Worm (Caenorhabditis elegans): ENCODE measurements around the gene gar-3.

gar-3 gene

DNA sequence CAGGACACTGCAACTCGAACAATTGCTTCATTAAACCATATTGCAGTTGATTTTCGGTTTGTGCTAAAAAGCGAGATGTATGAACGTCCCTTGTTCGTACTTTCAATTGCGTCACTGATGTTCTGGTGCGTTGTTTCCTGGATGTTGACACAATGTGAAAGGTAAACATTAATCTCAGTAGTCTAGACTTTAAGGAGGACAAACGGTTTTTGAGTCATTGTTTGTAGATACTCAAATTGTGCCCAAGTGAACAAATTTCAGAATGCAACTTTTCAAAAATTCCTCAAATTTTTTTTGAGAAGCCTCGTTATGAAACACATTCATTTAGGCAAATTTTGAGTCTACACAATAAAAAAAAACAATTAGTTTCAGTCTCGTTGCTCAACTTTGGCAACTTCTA lies 38.6 kb downstream of the gar-3 start:
- TF ChIP-seq hmg-1.1 (GFP tag; IDR thresholded peaks at IDR 0.05) (no peak), unc-62 (GFP tag; optimal IDR thresholded peaks at IDR 0.05 in 1 of 2) (peak in 1 of 2 experiments; percentile 58), unc-62 (tag; optimal IDR thresholded peaks at IDR 0.05) (no peak)

DNA sequence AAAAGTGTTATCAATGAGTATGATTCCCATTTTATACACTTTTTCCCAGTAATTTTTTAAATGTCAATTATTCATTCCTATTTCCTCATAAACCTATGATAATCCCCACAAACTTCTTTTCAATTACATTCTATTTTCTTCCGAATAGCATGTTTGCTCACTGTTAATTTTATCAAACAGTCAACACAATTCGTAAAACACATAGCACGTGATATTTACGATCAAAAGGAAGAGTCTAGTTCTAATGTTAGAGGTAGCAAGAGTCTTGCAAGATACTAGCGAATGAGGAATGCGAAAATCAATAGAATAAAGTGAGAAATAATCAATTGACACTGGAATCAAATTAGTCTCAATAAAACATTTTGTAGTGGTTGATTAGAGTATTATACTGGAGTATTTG lies 40.2 kb downstream of the gar-3 start:
- TF ChIP-seq daf-16 (GFP tag; optimal IDR thresholded peaks at IDR 0.05) = no peak
- TF ChIP-seq daf-16 (tag; optimal IDR thresholded peaks at IDR 0.05) = peak; percentile 35
- no peak for TF ChIP-seq dve-1 (tag; optimal IDR thresholded peaks at IDR 0.05; ENCODE audit: insufficient read depth)

DNA sequence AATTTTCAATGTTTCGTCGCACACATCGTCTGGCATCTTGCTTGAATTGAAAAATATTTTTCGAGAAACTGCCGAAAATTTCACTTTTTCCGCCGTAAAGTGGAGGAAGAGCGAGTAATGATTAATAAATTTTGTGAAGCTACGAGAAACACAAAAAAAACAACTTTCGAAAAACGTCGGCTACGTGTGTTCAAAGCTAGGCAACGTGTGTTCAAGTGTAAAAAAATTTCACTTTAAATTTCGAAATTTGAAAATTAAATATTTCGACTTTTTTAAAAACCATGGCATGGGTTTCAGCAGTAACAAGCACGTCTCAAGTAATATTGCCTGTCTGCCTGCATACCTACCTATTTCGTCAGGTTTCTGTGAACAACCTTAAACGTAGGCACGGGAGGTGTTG lies 43.2 kb downstream of the gar-3 start, which contains the start of gene tag-191:
Gene tag-191 (minus strand): TSS at position 101 of the 400 bp plus-strand sequence.
- no peak for TF ChIP-seq ceh-62 (tag; optimal IDR thresholded peaks at IDR 0.05)
- peak in 1 of 2 experiments; percentile 11 for TF ChIP-seq unc-62 (GFP tag; optimal IDR thresholded peaks at IDR 0.05 in 1 of 2)
- TF ChIP-seq unc-62 (tag; optimal IDR thresholded peaks at IDR 0.05) = no peak
- no peak for TF ChIP-seq aly-2 (tag; optimal IDR thresholded peaks at IDR 0.05)
- no peak for TF ChIP-seq dmd-8 (GFP tag; IDR thresholded peaks at IDR 0.05)
- TF ChIP-seq cey-2 (tag; optimal IDR thresholded peaks at IDR 0.05; ENCODE audit: borderline replicate concordance, insufficient read depth) = no peak
- no peak for TF ChIP-seq mep-1 (tag; optimal IDR thresholded peaks at IDR 0.05)
- no peak for TF ChIP-seq dmd-6 (GFP tag; IDR thresholded peaks at IDR 0.05)
- TF ChIP-seq hlh-30 (tag; optimal IDR thresholded peaks at IDR 0.05; ENCODE audit: insufficient read depth) = no peak

DNA sequence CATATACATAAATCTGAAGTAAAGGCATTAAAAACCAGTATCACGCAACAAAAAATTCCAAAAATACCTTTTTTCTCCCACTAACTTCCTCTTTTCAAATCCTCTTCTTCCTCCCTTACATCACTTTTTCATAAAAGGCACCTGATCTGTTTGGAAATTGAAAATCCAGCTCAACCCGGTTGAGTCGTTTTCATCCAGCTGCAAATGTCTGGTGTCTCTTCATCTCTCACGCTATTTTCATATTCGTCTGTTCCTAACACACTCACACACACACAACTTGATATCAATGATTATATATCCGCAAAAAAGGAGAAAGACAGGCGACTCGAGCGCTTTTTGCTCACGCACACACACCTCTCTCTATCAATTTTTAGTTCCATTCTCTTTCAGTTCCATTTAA lies 47.1 kb downstream of the gar-3 start:
- TF ChIP-seq fos-1 (tag; optimal IDR thresholded peaks at IDR 0.05) (no peak), aha-1 (tag) (peak; percentile 70), lin-1 (GFP tag; IDR thresholded peaks at IDR 0.05) (no peak), zag-1 (tag; optimal IDR thresholded peaks at IDR 0.05) (no peak), nhr-11 (tag; optimal IDR thresholded peaks at IDR 0.05) (no peak), ceh-28 (tag; optimal IDR thresholded peaks at IDR 0.05) (no peak), duxl-1 (tag; optimal IDR thresholded peaks at IDR 0.05; ENCODE audit: poor library complexity) (no peak)

DNA sequence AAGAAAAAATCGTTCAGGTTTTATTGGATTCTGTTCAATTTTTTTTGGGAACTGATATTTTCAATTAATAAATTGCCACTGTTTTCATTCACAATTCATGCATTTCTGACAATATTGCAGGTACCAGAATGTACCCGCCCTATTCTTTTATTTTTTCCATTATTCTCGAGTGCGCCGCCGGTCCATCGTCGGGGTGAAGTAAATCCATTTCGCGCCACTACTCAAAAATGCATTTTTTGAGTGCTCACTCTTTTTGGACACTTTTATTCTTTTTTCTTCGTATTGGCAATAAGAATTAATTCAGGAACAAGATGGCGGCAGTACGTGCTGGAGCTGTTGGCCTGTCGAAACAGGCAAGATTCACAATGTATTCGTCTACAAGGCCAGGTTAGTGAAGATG lies 48.7 kb downstream of the gar-3 start, which contains the start of gene kcnl-4:
Gene kcnl-4 (plus strand): TSS at position 301 of the 400 bp plus-strand sequence.
- no peak for TF ChIP-seq D1046.2 (GFP tag; IDR thresholded peaks at IDR 0.05)

DNA sequence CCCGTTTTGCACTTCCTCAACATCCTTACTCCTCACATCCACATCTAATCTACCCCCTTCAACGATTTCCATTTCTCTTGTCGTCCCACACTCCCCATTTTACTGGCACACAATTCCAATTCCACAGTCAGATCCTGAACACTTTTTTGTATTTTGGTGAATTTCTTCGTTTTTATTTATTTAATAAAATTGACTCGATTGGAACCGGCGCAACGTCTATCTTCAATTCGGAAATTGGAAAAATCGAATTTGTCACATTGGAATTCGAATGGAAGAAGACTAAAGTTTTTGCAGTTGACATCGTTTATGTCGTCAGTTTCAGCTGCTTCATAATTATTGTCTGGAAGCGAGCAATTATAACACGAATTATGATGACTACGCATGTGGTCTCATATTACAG lies 52.3 kb downstream of the gar-3 start:
- TF ChIP-seq snpc-4 (tag; optimal IDR thresholded peaks at IDR 0.05) (no peak), ces-1 (GFP tag; optimal IDR thresholded peaks at IDR 0.05) (peak; percentile 53)

DNA sequence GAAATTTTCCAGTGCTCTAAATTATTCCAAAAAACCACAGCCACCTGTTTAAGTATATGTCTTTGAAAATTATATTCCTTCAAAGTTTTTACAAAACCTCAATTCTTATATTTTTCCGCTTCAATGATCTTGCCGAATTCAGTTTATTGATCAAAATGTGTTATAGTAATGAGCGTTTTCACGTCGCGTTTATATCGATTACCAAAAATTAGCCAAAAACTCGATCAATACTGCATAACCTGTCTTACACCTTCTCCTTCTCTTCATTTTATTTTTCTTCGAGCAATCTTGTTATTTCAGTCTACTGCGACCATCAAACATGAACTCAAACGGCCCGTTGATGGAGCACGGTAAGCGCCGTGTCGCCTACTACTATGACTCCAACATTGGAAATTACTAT lies 54.4 kb downstream of the gar-3 start, which contains the start of gene hda-1:
Gene hda-1 (plus strand): TSS at position 301 of the 400 bp plus-strand sequence.
- TF ChIP-seq hlh-30 (tag; optimal IDR thresholded peaks at IDR 0.05; ENCODE audit: insufficient read depth) = no peak
- no peak for TF ChIP-seq lin-13 (GFP tag; optimal IDR thresholded peaks at IDR 0.05)

DNA sequence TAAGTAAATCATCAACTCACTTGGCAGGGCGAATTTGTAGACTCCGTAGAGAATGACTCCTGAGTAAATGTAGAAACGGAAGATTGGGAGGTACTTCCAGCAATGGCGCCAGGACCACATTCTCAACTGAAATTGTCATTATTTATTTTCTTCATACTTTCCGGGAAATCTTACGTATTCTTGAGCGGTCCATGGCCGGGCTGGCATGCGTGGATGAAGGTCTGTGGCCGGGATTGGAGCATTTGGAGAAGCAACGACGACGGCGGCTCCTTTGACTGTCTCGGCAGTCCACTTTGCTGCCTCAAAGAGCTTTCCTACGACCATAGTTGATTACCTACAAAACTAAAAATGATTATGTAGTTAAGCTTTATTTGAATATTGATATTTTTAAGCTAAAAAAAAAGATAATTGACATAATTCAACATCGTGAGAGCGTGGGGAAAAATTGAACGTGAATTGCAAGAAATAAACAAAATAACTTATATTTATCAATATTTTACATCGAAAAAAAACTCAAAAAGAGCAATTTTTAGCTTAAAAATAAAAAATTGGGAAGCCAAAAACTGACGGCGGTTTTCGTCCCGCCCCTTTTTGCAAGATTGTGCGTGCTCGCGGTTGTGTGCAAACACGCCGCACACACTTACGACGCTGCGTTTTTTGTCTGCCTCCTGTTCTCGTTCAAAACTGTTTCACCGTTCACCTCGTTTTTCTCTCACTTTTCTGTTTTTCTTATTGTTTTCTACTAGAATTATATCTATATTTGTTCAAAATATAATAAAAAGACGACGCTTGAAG lies 55.5 kb downstream of the gar-3 start, which contains the start of gene ril-1:
Gene ril-1 (minus strand): TSS at position 342 of the 795 bp plus-strand sequence.
- TF ChIP-seq lim-7 (GFP tag; IDR thresholded peaks at IDR 0.05) (no peak), daf-16 (GFP tag; optimal IDR thresholded peaks at IDR 0.05) (no peak), daf-16 (tag; optimal IDR thresholded peaks at IDR 0.05) (peak; percentile 40), hmg-1.1 (GFP tag; IDR thresholded peaks at IDR 0.05) (peak; percentile 45; the same call in 1 of the 2 replicates), hif-1 (tag; optimal IDR thresholded peaks at IDR 0.05) (peak in 1 of 2 experiments; percentile 28), dpl-1 (GFP tag; optimal IDR thresholded peaks at IDR 0.05) (peak; percentile 53), mep-1 (tag; optimal IDR thresholded peaks at IDR 0.05) (peak; percentile 75), ceh-28 (tag; optimal IDR thresholded peaks at IDR 0.05) (no peak), nhr-102 (tag; optimal IDR thresholded peaks at IDR 0.05) (no peak), mdt-29 (GFP tag; IDR thresholded peaks at IDR 0.05) (no peak), hlh-11 (tag; optimal IDR thresholded peaks at IDR 0.05) (no peak), hlh-30 (tag; optimal IDR thresholded peaks at IDR 0.05; ENCODE audit: insufficient read depth) (peak; percentile 35), nhr-28 (tag; optimal IDR thresholded peaks at IDR 0.05) (peak; percentile 59), aly-2 (tag; optimal IDR thresholded peaks at IDR 0.05) (no peak), lin-39 (tag; optimal IDR thresholded peaks at IDR 0.05) (no peak), nhr-6 (tag; optimal IDR thresholded peaks at IDR 0.05) (peak; percentile 89), Y48G9A.11 (GFP tag; IDR thresholded peaks at IDR 0.05) (no peak), lin-38 (GFP tag; IDR thresholded peaks at IDR 0.05) (peak; percentile 62), madf-9 (GFP tag; conservative IDR thresholded peaks at IDR 0.05) (no peak)

Measured in whole organism, L4 larva.